Fruit fly (Drosophila melanogaster): ENCODE results near the gene Ddr.
A peak's percentile ranks its signal among the peaks of the same experiment; 100 is the strongest.

Ddr gene

DNA sequence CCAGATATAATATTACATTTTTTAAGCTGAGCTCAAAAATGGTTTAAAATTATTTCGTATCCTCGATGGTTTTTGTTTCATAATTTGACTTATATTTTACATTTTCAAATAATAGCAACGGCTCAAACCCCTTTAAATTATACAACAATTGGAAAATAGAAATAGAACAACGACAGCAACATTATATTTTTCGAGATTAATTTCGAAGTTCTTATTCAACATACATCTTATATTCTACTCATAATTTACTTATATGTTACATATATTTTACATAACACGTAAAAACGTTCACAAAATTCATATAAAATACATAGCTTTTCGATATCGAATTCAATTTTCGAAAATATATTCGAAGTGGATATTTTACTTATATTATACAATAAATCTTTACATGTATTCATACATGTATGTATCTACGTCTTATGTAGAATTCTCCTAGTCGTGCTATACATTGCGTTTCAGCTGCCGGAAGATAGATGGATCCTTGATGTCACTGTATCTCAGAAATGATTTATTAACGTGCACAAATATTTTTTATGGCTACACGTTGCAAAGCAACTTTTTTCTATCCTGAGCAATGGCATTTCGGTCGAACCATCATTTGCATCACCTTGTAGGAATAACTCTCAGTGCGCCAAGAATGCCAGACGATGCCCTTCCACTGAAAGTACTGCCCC is 103.9 kb downstream of the Ddr start (continued):
- TF ChIP-seq tap (tag; optimal IDR thresholded peaks at IDR 0.05) (peak; percentile 33), D (optimal IDR thresholded peaks at IDR 0.05) (no peak), D (GFP tag; optimal IDR thresholded peaks at IDR 0.05) (no peak), CG31441 (GFP tag; IDR thresholded peaks at IDR 0.05) (peak; percentile 65), NK7.1 (GFP tag; optimal IDR thresholded peaks at IDR 0.05) (no peak), CG14014 (GFP tag; IDR thresholded peaks at IDR 0.05) (no peak), CG12071 (GFP tag; optimal IDR thresholded peaks at IDR 0.05) (peak; percentile 24), Optix (GFP tag; IDR thresholded peaks at IDR 0.05) (0 out of 3 replicates have a peak, but pooled peaks have one; percentile 40), Gsc (GFP tag; IDR thresholded peaks at IDR 0.05) (no peak), NC2α (GFP tag; optimal IDR thresholded peaks at IDR 0.05) (no peak), CG12659 (GFP tag; optimal IDR thresholded peaks at IDR 0.05) (no peak), trem (tag; optimal IDR thresholded peaks at IDR 0.05) (peak; percentile 46), CG17328 (GFP tag; IDR thresholded peaks at IDR 0.05) (peak; percentile 55), hbn (GFP tag; IDR thresholded peaks at IDR 0.05; ENCODE audit: partially characterized antibody) (no peak), inv (GFP tag; IDR thresholded peaks at IDR 0.05; ENCODE audit: partially characterized antibody) (no peak), CG3163 (GFP tag; optimal IDR thresholded peaks at IDR 0.05) (no peak), mld (GFP tag; IDR thresholded peaks at IDR 0.05; ENCODE audit: partially characterized antibody) (no peak), CG3407 (GFP tag; optimal IDR thresholded peaks at IDR 0.05) (peak; percentile 7), Dfd (GFP tag; optimal IDR thresholded peaks at IDR 0.05) (no peak), hth (optimal IDR thresholded peaks at IDR 0.05) (no peak), otp (GFP tag; IDR thresholded peaks at IDR 0.05) (0 out of 3 replicates have a peak, but pooled peaks have one; percentile 26)

DNA sequence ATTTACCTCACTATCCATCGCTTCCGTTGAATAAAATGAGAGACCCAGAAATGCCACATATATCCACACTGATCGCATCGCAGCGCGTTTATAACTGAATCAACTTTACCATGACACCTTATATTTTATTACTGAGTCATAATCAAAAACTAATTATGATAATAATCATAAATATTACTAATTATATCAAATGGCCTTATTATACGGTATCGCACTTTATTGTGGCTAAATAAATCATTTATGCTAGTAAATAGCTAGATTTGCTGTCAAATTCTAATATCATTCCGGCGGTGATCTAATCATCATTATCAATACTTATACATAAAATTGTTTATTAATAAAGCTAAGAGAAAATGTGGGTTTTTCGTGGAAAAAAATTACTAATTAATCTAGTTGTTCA is 105.3 kb downstream of the Ddr start, which contains the start of gene CG9500:
Gene CG9500, minus strand, starts transcription at position 101 of the 400 bp plus-strand sequence.
- TF ChIP-seq Stat92E (GFP tag; optimal IDR thresholded peaks at IDR 0.05) (no peak), CG8924 (tag; optimal IDR thresholded peaks at IDR 0.05) (no peak), Blimp-1 (GFP tag; optimal IDR thresholded peaks at IDR 0.05) (no peak), ken (GFP tag; IDR thresholded peaks at IDR 0.05) (no peak), lbe (GFP tag; optimal IDR thresholded peaks at IDR 0.05) (no peak), tin (GFP tag; optimal IDR thresholded peaks at IDR 0.05) (no peak), sug (tag; optimal IDR thresholded peaks at IDR 0.05) (no peak), pnt (GFP tag; optimal IDR thresholded peaks at IDR 0.05) (no peak), lilli (GFP tag; optimal IDR thresholded peaks at IDR 0.05) (no peak), D19A (tag; optimal IDR thresholded peaks at IDR 0.05) (no peak)

DNA sequence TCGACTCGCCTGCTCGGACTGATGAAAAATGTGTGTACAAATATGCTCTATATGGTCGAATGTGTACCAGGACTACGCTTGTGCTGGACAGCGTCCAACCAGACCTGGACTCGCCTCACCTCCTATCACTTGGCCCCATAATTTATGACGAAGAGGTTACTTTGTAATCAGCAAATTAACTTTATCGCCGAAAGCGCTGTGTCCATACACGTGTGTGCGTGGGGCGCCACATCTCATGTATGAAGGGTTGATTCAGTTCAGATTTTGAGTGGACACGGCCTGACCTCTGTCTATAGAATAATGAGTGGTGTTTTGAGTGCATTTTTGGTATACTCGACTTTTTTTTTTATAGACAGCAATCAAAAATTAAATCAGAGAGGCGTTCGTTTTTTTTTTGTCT is 107.1 kb downstream of the Ddr start:
- TF ChIP-seq Ets65A (GFP tag) (peak; percentile 78), Xrp1 (GFP tag; IDR thresholded peaks at IDR 0.05) (no peak), Sin3A (optimal IDR thresholded peaks at IDR 0.05) (no peak)

DNA sequence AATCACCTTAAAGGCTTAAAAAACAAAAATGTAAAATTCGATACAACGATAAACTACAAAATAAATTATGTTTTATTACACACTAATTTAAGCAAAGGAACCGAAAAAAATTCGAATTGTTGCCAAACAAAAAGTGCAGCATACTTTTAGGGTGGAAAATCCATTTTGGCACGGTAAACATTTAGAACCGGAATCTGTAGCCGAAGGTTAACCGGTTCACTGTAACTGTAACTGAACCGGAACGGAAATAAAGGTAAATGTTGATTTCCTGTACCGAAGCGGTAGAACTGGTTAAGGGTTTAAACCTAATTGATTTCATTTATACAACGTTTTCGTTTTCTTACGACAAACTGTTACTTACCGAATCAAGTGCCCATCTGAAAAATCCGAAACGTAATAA is 114.0 kb downstream of the Ddr start:
- TF ChIP-seq stwl (tag; optimal IDR thresholded peaks at IDR 0.05) (peak; percentile 20), slbo (GFP tag; IDR thresholded peaks at IDR 0.05) (no peak), CG33557 (GFP tag; optimal IDR thresholded peaks at IDR 0.05) (no peak), CG30431 (GFP tag; optimal IDR thresholded peaks at IDR 0.05) (no peak), CG10543 (GFP tag; optimal IDR thresholded peaks at IDR 0.05) (no peak), ranshi (GFP tag; IDR thresholded peaks at IDR 0.05) (no peak), CG16863 (GFP tag; optimal IDR thresholded peaks at IDR 0.05) (no peak), Hmx (GFP tag; optimal IDR thresholded peaks at IDR 0.05) (no peak), dati (GFP tag; IDR thresholded peaks at IDR 0.05) (no peak), CG15514 (GFP tag; optimal IDR thresholded peaks at IDR 0.05) (peak; percentile 68), Mes4 (GFP tag; optimal IDR thresholded peaks at IDR 0.05) (no peak), sug (tag; optimal IDR thresholded peaks at IDR 0.05) (no peak), CG17359 (tag; optimal IDR thresholded peaks at IDR 0.05) (no peak), BEAF-32 (GFP tag; optimal IDR thresholded peaks at IDR 0.05) (no peak), pb (GFP tag; optimal IDR thresholded peaks at IDR 0.05) (no peak), Dek (tag; optimal IDR thresholded peaks at IDR 0.05) (no peak), D19A (tag; optimal IDR thresholded peaks at IDR 0.05) (no peak)

All from whole organism, embryonic.